Fruit fly (Drosophila melanogaster): ENCODE measurements around the gene Drice.

The Drice gene

DNA sequence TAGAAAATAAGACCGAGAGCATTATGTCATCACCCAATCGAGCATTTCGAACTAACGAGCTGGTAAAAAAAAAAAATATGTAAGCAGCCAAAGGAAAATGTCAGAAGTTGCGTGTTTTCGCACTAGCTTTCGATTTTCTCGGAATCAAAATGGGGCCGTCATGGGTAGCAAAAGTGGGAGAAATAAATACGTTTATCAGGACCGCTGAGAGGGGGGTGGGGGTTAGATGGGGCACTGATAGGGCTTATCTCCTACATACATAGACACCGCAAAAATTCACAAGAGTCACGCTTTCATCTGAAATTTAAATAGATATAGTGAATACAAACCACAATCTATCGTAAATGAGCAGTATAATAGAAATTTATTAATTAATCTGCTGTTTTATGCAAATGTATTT, 22.2 kb upstream of the Drice start:
- TF ChIP-seq insv (optimal IDR thresholded peaks at IDR 0.05): no peak
- no peak for TF ChIP-seq ttk (optimal IDR thresholded peaks at IDR 0.05)
- TF ChIP-seq psq (optimal IDR thresholded peaks at IDR 0.05): no peak
- TF ChIP-seq Sin3A (optimal IDR thresholded peaks at IDR 0.05): no peak
- no peak for TF ChIP-seq Myc (optimal IDR thresholded peaks at IDR 0.05)
- TF ChIP-seq h (optimal IDR thresholded peaks at IDR 0.05): no peak

DNA sequence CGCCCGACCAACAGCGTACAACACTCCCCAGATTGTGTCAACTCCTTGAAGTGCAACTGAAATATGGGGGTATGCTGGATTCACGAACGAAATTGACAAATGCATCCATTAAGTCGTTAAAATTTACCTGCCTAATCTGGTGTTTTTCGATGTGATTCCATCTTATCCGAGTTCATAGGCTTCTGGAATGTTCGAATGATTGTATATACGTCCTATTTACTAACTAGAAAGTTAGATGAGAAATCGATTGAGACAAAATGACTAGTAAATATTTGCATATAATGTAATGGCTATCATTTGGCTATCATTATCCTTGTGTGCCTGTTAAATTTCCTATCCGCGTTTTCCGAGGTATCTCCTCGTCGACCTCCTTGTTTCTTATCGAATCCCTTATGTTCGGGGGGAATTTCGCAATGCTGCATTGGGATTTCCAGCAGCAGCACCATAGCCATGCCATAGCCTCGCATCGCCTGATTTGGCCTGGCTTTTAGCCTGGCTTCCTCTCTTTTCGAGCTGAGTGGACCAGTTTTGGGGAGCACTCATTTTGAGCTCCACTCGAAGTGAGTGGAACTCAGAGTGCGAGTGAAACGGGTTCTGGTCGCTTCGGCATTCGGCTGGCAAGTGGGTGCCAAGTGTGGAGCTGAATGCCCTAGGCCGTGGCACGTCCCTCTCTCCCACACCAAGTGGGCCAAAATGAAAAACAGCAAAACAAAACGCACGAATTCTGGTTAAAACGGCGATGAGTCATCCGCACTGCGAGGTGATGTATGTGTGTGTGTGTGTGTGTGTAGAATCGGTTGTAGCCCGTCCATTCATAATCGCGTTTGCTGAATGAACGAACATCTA, 21.1 kb upstream of the Drice start:
- no peak for TF ChIP-seq ttk (optimal IDR thresholded peaks at IDR 0.05)
- TF ChIP-seq psq (optimal IDR thresholded peaks at IDR 0.05): no peak
- no peak for TF ChIP-seq Sin3A (optimal IDR thresholded peaks at IDR 0.05)

DNA sequence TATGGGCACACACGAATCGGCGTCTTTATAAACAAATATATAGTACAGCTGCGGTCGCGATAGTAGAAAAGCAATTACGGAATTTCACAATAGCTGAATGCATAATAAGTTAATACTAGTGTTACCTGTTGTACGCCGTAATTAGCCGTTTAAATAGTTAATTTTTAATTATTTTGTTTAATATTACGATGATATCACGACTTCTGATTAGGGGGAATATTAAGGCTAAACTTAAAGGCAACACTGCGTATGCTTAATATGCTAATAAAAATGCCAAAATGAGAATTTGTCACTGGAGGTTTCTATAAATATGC, 20.5 kb upstream of the Drice start:
- TF ChIP-seq insv (optimal IDR thresholded peaks at IDR 0.05): no peak
- no peak for TF ChIP-seq Myc (optimal IDR thresholded peaks at IDR 0.05)

DNA sequence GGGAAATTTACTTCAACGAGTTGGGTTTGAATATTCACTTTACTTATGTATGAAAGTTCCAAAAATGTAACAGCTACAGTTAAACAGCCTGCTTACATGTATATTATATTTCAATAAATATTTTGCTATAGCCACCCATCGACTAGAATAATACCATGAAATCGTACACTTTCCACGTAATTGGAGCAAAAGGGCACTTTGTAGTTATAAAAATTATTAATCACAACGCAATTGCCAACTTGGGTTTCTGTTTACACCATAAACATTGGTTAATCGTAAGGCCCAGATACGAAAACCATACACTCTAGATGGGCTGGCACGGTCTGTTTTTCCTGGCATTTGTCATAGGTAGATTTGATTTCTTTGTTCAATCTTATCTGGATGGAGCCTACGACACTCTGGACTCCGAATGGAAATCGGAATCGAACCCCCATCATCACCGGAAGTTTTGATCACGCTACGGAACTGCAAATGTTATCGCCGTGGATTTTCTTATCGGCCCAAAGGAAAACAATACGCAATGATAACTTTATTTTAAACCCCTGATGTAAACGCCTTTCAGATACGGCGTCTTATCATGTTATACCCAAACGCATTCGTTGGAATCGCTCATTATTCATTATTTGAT, 18.9 kb upstream of the Drice start, which contains the start of gene fig:
Gene fig (minus strand): TSS at position 51 of the 628 bp plus-strand sequence.
- no peak for TF ChIP-seq h (optimal IDR thresholded peaks at IDR 0.05)
- no peak for TF ChIP-seq ttk (optimal IDR thresholded peaks at IDR 0.05)
- no peak for TF ChIP-seq insv (optimal IDR thresholded peaks at IDR 0.05)
- TF ChIP-seq psq (optimal IDR thresholded peaks at IDR 0.05): no peak
- no peak for TF ChIP-seq Sin3A (optimal IDR thresholded peaks at IDR 0.05)
- TF ChIP-seq Myc (optimal IDR thresholded peaks at IDR 0.05): no peak

DNA sequence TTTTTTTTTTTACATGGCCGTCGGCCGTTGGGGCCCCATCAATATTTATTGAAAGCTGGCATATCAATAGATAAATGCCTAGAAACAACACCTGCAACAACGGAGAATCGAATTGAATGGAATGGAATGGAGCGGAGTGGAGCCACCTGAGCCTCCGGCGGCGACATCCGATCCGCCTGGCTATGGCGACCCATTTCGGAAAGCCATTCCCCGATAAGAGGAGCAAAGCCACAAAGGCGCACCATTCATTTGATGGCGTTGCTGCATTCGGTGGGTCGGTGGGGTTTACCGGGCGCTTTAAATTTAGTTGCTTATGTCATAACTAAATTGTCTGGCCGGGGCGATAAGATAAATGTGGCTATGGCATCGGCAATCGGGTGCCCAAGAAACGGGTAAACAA, 17.6 kb upstream of the Drice start:
- TF ChIP-seq Myc (optimal IDR thresholded peaks at IDR 0.05) (no peak), h (optimal IDR thresholded peaks at IDR 0.05) (no peak), insv (optimal IDR thresholded peaks at IDR 0.05) (no peak)

DNA sequence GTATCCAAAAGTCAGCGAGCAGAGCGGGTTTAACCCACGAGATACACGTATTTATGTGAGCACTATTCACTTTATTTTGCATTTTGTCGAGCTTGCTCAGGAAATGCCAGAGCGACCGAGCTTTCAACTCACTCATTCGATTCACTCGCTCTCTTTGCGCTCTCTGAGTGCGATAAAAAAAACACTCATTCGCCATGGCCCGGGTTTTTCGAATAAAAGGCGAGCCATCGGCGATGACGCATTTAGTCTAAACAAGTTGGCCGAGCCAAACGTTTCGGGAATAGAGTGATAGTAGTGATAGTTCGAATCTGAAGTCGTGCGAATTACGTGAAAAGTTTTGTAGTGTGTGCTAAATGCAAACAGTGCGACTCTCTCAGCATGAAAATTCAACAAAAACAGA, 17.1 kb upstream of the Drice start:
- TF ChIP-seq psq (optimal IDR thresholded peaks at IDR 0.05) (no peak), insv (optimal IDR thresholded peaks at IDR 0.05) (no peak), ttk (optimal IDR thresholded peaks at IDR 0.05) (no peak), Myc (optimal IDR thresholded peaks at IDR 0.05) (no peak), Sin3A (optimal IDR thresholded peaks at IDR 0.05) (no peak), h (optimal IDR thresholded peaks at IDR 0.05) (no peak)

DNA sequence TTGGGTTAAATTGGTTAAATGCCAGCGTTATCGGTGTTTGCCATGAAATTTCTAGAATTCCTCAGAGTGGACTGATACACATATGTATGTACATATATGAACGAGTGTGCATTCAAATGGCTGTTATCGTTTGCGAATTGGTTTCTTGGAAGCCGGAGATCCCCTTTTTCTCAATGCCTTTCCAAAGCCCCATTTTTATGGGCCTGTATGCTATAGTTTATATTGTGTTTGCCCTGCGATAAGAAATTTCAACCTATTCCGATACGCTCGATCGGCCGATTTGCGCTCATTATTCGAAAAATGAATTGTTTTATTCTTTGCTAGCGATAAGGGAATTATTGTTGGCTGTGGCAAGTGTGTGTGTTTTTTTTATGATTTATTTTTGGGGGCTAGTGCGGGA, 16.2 kb upstream of the Drice start:
- no peak for TF ChIP-seq ttk (optimal IDR thresholded peaks at IDR 0.05)
- no peak for TF ChIP-seq insv (optimal IDR thresholded peaks at IDR 0.05)
- no peak for TF ChIP-seq Sin3A (optimal IDR thresholded peaks at IDR 0.05)
- no peak for TF ChIP-seq h (optimal IDR thresholded peaks at IDR 0.05)
- no peak for TF ChIP-seq Myc (optimal IDR thresholded peaks at IDR 0.05)
- no peak for TF ChIP-seq psq (optimal IDR thresholded peaks at IDR 0.05)

DNA sequence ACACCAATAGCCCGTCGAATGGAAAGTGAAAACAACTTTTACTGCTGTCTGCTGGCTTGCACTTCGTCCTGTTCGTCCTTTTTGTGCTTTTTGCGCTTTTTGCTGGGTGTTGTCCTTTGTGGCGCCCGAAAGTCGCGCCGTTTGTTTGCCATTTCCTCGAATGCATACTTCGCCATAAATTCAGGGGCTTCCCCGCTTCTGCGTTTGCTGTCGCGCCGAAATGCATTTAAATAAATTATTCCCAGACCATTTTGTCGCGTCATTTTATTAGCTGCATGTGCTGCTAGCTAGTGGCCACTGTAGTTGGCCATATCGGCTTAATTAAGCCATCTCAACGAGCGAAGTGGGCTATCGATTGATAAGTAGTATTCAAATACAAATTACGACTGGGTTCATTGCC, 14.2 kb upstream of the Drice start:
- TF ChIP-seq Myc (optimal IDR thresholded peaks at IDR 0.05) (no peak), psq (optimal IDR thresholded peaks at IDR 0.05) (no peak)

DNA sequence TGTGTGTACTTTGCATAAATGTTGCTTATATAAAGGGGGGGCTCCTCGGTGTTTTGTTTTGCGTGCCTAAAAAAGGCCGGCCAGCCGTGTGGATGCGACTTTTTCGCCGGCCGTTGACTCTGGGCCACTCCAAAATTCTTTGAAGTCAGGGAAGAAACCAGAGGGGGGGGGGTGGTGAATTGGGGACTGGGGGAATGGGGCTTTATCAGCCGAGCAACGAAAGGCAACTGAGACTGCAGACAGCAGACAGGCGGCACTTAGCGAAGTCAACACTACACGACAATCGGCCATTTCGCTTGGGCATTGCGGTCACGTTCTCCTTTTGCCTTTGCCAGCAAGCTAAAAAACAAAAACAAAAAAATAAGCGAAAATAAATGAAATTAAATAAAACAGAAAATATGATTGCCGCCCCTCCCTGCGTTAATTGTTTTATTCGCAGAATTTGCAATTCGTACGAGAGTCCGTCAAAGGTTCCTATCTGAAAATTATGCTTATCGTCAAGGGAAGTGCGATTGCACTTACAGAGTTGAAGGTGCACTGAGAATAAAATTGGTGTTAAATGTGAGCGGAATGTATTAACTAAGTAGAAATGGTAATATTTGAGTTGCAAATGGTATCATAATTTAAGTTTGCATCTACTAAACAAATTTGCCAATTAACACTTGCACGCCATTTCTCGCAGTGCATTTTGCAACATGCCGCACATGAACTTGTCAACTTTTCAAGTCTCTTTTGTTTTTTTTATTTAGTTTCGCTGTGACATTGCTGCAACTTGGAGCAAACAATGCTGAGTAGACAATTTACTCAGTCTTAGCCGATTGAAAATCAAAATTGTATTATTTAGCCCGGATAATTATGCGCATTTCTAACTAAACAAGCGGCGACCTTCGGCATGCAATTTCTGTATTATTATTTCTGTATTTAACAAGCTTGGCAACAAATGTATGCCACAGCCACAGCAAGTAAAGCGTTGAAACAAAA, 13.2 kb upstream of the Drice start:
- TF ChIP-seq psq (optimal IDR thresholded peaks at IDR 0.05): no peak
- no peak for TF ChIP-seq Sin3A (optimal IDR thresholded peaks at IDR 0.05)
- no peak for TF ChIP-seq Myc (optimal IDR thresholded peaks at IDR 0.05)
- TF ChIP-seq insv (optimal IDR thresholded peaks at IDR 0.05): no peak
- no peak for TF ChIP-seq ttk (optimal IDR thresholded peaks at IDR 0.05)
- no peak for TF ChIP-seq h (optimal IDR thresholded peaks at IDR 0.05)

DNA sequence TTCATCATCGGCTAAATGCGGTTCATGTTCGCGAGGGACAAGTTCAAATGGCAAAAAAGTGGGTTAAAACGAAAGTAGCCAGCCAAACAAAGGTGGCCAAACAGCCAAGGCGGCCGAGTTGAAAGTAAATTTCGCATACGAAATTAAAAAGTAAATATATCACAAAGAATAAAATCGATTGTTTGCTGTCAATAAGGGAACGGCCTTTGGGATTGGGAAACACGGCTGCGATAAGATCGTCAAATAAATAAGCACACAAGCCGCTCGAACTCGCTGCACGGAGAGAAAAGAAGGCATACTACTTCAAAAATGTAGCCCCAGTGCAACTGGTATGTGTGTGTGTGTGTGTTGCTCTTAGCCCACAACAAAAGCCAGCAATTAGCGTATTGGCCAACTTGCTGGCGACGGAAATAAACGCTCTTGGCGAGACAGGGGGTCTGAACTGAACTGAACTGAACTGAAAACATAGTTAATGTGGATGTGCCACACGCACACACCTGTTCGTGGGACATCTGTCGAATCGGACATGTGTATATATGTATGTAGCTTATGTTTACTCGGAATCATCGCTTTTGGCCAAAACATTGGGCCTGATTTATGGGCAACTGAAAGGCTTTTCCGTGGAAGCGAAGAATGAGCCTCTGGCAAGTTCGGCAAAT, 11.4 kb upstream of the Drice start:
- TF ChIP-seq psq (optimal IDR thresholded peaks at IDR 0.05): no peak
- TF ChIP-seq ttk (optimal IDR thresholded peaks at IDR 0.05): no peak
- TF ChIP-seq Myc (optimal IDR thresholded peaks at IDR 0.05): no peak
- no peak for TF ChIP-seq insv (optimal IDR thresholded peaks at IDR 0.05)
- no peak for TF ChIP-seq h (optimal IDR thresholded peaks at IDR 0.05)
- TF ChIP-seq Sin3A (optimal IDR thresholded peaks at IDR 0.05): no peak

DNA sequence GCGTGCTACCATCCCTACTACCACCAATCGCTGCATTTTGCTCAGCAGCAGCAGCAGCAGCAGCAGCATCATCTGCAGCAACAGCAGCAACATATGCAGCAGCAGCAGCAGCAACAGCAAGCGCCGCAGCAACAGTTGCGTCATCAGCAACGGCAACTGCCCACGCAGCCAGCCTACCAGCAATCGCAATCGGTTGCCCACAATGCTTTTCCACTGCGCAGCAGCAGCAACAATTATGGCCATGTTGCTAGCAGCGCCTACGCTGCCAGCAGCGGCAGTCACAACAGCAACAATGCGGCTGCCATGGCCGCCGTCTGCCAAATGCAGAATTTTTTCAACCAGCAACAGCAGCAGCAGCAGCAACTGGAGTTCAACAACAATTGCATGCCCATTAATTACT, 9.3 kb upstream of the Drice start:
- TF ChIP-seq h (optimal IDR thresholded peaks at IDR 0.05) (no peak), psq (optimal IDR thresholded peaks at IDR 0.05) (no peak), ttk (optimal IDR thresholded peaks at IDR 0.05) (no peak), Myc (optimal IDR thresholded peaks at IDR 0.05) (no peak), insv (optimal IDR thresholded peaks at IDR 0.05) (no peak), Sin3A (optimal IDR thresholded peaks at IDR 0.05) (no peak)
